Worm (Caenorhabditis elegans): Measurements from ENCODE around the gene srv-24.

Gene srv-24

ce11 chrIV:6239993-6240392, 50.6 kb downstream of the srv-24 start, which contains the start of gene F58F9.9:
F58F9.9 (plus strand) TSS chrIV:6240293.
- TF ChIP-seq hlh-1 (tag; optimal IDR thresholded peaks at IDR 0.05) (no peak), lin-13 (tag; optimal IDR thresholded peaks at IDR 0.05) (no peak), mep-1 (tag; optimal IDR thresholded peaks at IDR 0.05) (no peak), M03D4.4 (tag; optimal IDR thresholded peaks at IDR 0.05) (no peak), nhr-12 (tag; optimal IDR thresholded peaks at IDR 0.05) (no peak), nhr-76 (tag; optimal IDR thresholded peaks at IDR 0.05) (no peak), ztf-11 (tag; optimal IDR thresholded peaks at IDR 0.05) (no peak), nhr-28 (tag; optimal IDR thresholded peaks at IDR 0.05) (no peak), ham-2 (GFP tag; optimal IDR thresholded peaks at IDR 0.05) (no peak), mls-2 (tag; optimal IDR thresholded peaks at IDR 0.05) (no peak), lin-32 (GFP tag; optimal IDR thresholded peaks at IDR 0.05) (no peak), pha-4 (tag; optimal IDR thresholded peaks at IDR 0.05) (no peak), snpc-4 (tag; optimal IDR thresholded peaks at IDR 0.05) (no peak), nhr-237 (tag; optimal IDR thresholded peaks at IDR 0.05) (no peak), lsy-2 (tag; optimal IDR thresholded peaks at IDR 0.05) (no peak), unc-120 (tag; optimal IDR thresholded peaks at IDR 0.05; ENCODE audit: poor library complexity, severe bottlenecking) (no peak)

Measured in whole organism, mixed stage, embryonic.